Worm (Caenorhabditis elegans): Measurements from ENCODE around the gene ZC477.3.

The ZC477.3 gene

ce11 chrIV:7081214-7081613 lies 22.1 kb upstream of the ZC477.3 start, which contains the start of gene Y43B11AR.1:
Gene Y43B11AR.1, plus strand, starts transcription at chrIV:7081514.
- TF ChIP-seq ztf-1 (GFP tag; conservative IDR thresholded peaks at IDR 0.05) (no peak), aly-2 (tag; optimal IDR thresholded peaks at IDR 0.05) (no peak), sem-4 (tag; optimal IDR thresholded peaks at IDR 0.05) (no peak), nhr-21 (tag; optimal IDR thresholded peaks at IDR 0.05) (no peak), nhr-237 (tag; optimal IDR thresholded peaks at IDR 0.05) (no peak), nhr-6 (tag; optimal IDR thresholded peaks at IDR 0.05) (no peak), unc-62 (GFP tag; optimal IDR thresholded peaks at IDR 0.05) (no peak), zag-1 (tag; optimal IDR thresholded peaks at IDR 0.05) (no peak), elt-3 (tag; optimal IDR thresholded peaks at IDR 0.05) (no peak), nhr-129 (tag; optimal IDR thresholded peaks at IDR 0.05) (no peak), ztf-11 (tag; optimal IDR thresholded peaks at IDR 0.05) (no peak), Y55F3AM.14 (GFP tag; optimal IDR thresholded peaks at IDR 0.05) (no peak), ztf-4 (tag; optimal IDR thresholded peaks at IDR 0.05) (no peak), alr-1 (tag; optimal IDR thresholded peaks at IDR 0.05) (no peak), sma-9 (GFP tag; optimal IDR thresholded peaks at IDR 0.05) (no peak), sma-9 (tag; optimal IDR thresholded peaks at IDR 0.05) (no peak), elt-1 (tag; optimal IDR thresholded peaks at IDR 0.05) (no peak), blmp-1 (tag; optimal IDR thresholded peaks at IDR 0.05; ENCODE audit: insufficient read depth) (no peak), nhr-12 (tag; optimal IDR thresholded peaks at IDR 0.05) (no peak)

DNA sequence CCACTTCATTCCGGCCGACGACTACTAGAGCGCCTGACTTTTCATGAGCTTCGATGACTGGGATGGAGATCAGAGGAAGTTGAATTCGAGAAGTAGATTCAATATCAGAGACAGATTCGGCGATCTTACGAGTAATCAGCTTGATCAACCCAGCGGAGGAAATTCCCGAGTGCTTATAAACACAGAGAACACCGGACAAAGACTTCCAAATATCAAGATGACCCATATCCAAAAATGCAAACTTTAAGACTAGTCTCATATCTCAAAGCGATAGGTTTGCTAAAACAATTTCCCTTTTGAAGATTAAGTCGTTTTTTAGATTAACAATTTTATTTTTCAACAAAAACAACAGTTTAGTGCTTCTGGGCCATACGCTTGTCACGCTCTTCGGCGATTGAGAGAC lies 19.9 kb upstream of the ZC477.3 start, which contains the start of gene Y43B11AR.3:
TSS of gene Y43B11AR.3 (minus strand) at position 335 of the 403 bp plus-strand sequence.
- TF ChIP-seq ama-1 (optimal IDR thresholded peaks at IDR 0.05), result peak; percentile 46
- TF ChIP-seq nhr-11 (tag; optimal IDR thresholded peaks at IDR 0.05), result peak; percentile 33
- no peak for TF ChIP-seq R02D3.7 (tag; optimal IDR thresholded peaks at IDR 0.05)

- TF ChIP-seq lin-39 (tag; optimal IDR thresholded peaks at IDR 0.05), result no peak
- no peak for TF ChIP-seq lsy-2 (tag; optimal IDR thresholded peaks at IDR 0.05)
- no peak for TF ChIP-seq nhr-6 (tag; optimal IDR thresholded peaks at IDR 0.05)
These were observed 19.3 kb upstream of the ZC477.3 start for ce11 chrIV:7083976-7084375.

DNA sequence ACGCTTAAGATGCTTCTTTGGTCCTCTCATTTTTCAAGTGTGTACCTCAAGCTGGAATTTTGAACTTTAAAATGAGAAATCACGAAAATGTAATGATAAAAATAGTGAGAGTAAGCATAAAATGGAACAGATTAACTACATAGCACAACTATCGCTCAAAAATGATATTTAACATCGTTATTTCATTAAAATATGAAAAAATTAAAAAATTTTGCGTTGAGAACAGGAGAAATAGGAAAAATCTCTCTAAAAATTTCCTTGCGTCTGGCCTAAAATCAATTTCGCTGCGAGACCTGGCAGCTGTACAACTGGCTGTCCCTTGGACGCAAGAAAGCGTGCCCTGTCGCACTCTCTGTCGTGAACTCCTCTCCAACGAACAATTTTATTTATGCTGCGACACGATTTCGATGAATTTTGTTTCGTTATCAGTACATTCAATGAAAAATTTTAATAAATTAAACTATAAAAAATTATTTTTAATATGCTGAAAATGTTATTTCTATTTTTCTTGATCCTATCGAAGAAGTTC lies 18.6 kb upstream of the ZC477.3 start, which contains the start of gene rps-4:
TSS of gene rps-4 (minus strand) at position 51 of the 529 bp plus-strand sequence.
- TF ChIP-seq mbf-1 (tag; optimal IDR thresholded peaks at IDR 0.05), result no peak
- peak; percentile 87 for TF ChIP-seq lin-11 (tag; optimal IDR thresholded peaks at IDR 0.05)
- TF ChIP-seq F13H6.1 (tag; optimal IDR thresholded peaks at IDR 0.05), result peak; percentile 79
- peak in 1 of 2 experiments; percentile 49 for TF ChIP-seq mdl-1 (tag; optimal IDR thresholded peaks at IDR 0.05)
- TF ChIP-seq lin-39 (tag; optimal IDR thresholded peaks at IDR 0.05), result no peak
- peak; percentile 79 for TF ChIP-seq sem-4 (tag; optimal IDR thresholded peaks at IDR 0.05)
- no peak for TF ChIP-seq elt-1 (tag; optimal IDR thresholded peaks at IDR 0.05)
- peak; percentile 92 for TF ChIP-seq unc-55 (GFP tag; optimal IDR thresholded peaks at IDR 0.05)
- peak; percentile 78 for TF ChIP-seq snpc-4 (tag; optimal IDR thresholded peaks at IDR 0.05)
- peak; percentile 66 for TF ChIP-seq nhr-6 (tag; optimal IDR thresholded peaks at IDR 0.05)
- TF ChIP-seq nhr-25 (tag; optimal IDR thresholded peaks at IDR 0.05), result peak; percentile 93
- no peak for TF ChIP-seq unc-39 (tag; optimal IDR thresholded peaks at IDR 0.05)
- no peak for TF ChIP-seq dmd-4 (tag; optimal IDR thresholded peaks at IDR 0.05)
- no peak for TF ChIP-seq ztf-1 (GFP tag; conservative IDR thresholded peaks at IDR 0.05)
- peak; percentile 79 for TF ChIP-seq mab-5 (tag; optimal IDR thresholded peaks at IDR 0.05)
- TF ChIP-seq zag-1 (tag; optimal IDR thresholded peaks at IDR 0.05), result peak; percentile 59
- TF ChIP-seq nhr-12 (tag; optimal IDR thresholded peaks at IDR 0.05), result no peak
- no peak for TF ChIP-seq Y55F3AM.14 (GFP tag; optimal IDR thresholded peaks at IDR 0.05)
- TF ChIP-seq R02D3.7 (tag; optimal IDR thresholded peaks at IDR 0.05), result peak; percentile 36
- no peak for TF ChIP-seq ceh-82 (tag; optimal IDR thresholded peaks at IDR 0.05)
- TF ChIP-seq blmp-1 (tag; optimal IDR thresholded peaks at IDR 0.05; ENCODE audit: insufficient read depth), result peak; percentile 43
- TF ChIP-seq nhr-237 (tag; optimal IDR thresholded peaks at IDR 0.05), result no peak
- peak; percentile 88 for TF ChIP-seq sma-3 (GFP tag; optimal IDR thresholded peaks at IDR 0.05)
- no peak for TF ChIP-seq peb-1 (tag; optimal IDR thresholded peaks at IDR 0.05)
- TF ChIP-seq skn-1 (tag; optimal IDR thresholded peaks at IDR 0.05), result peak; percentile 17
- TF ChIP-seq lsy-2 (tag; optimal IDR thresholded peaks at IDR 0.05), result peak; percentile 78 to 95
- TF ChIP-seq lin-13 (GFP tag; optimal IDR thresholded peaks at IDR 0.05), result peak; percentile 90
- no peak for TF ChIP-seq nhr-11 (tag; optimal IDR thresholded peaks at IDR 0.05)
- TF ChIP-seq aly-2 (tag; optimal IDR thresholded peaks at IDR 0.05), result no peak
- TF ChIP-seq egl-27 (tag; optimal IDR thresholded peaks at IDR 0.05), result peak; percentile 63
- peak; percentile 16 for TF ChIP-seq ceh-16 (tag; optimal IDR thresholded peaks at IDR 0.05)
- peak; percentile 41 for TF ChIP-seq ztf-4 (tag; optimal IDR thresholded peaks at IDR 0.05)
- TF ChIP-seq nhr-23 (tag; optimal IDR thresholded peaks at IDR 0.05), result no peak
- peak; percentile 95 for TF ChIP-seq C34F6.9 (tag; optimal IDR thresholded peaks at IDR 0.05)
- peak; percentile 23 for TF ChIP-seq nhr-10 (tag; optimal IDR thresholded peaks at IDR 0.05)
- TF ChIP-seq sma-9 (GFP tag; optimal IDR thresholded peaks at IDR 0.05), result peak; percentile 75
- no peak for TF ChIP-seq sma-9 (tag; optimal IDR thresholded peaks at IDR 0.05)
- peak; percentile 71 for TF ChIP-seq ama-1 (optimal IDR thresholded peaks at IDR 0.05)
- TF ChIP-seq nhr-129 (tag; optimal IDR thresholded peaks at IDR 0.05), result peak; percentile 84
- TF ChIP-seq nhr-77 (tag; optimal IDR thresholded peaks at IDR 0.05), result no peak
- peak; percentile 35 for TF ChIP-seq ZK546.5 (tag; optimal IDR thresholded peaks at IDR 0.05)

All from whole organism, L2 larva.